Fruit fly (Drosophila melanogaster) Kc167 (cell line): Measurements from ENCODE around the gene CG5149.

Experiments used
- Myc ChIP-seq: fragments of >200 bp; optimal IDR thresholded peaks from 2 replicates; lab custom pipeline; 2017; ENCODE audit warnings: missing external identifiers
- Sin3A ChIP-seq: fragments of >200 bp; optimal IDR thresholded peaks from 2 replicates; lab custom pipeline; 2018; ENCODE audit warnings: missing external identifiers
- h ChIP-seq: fragments of >200 bp; optimal IDR thresholded peaks from 3 replicates; lab custom pipeline; 2018; ENCODE audit warnings: missing external identifiers
- insv ChIP-seq: fragments of >200 bp; optimal IDR thresholded peaks from 3 replicates; lab custom pipeline; 2018; ENCODE audit warnings: missing external identifiers
- psq ChIP-seq: fragments of >200 bp; optimal IDR thresholded peaks from 2 replicates; lab custom pipeline; 2017; ENCODE audit warnings: missing external identifiers
- ttk ChIP-seq: sonication (Bioruptor generic); optimal IDR thresholded peaks from 2 replicates; lab custom pipeline; 2017; ENCODE audit warnings: missing external identifiers

CG5149 gene

dm6 chr2L:7398528-7398927, 10.5 kb upstream of the CG5149 start, which contains the start of gene CG5160:
CG5160 (minus strand) TSS chr2L:7398750.
- TF ChIP-seq insv (lab: Kevin White, UChicago), result no peak
- TF ChIP-seq h (lab: Kevin White, UChicago), result no peak
- no peak for TF ChIP-seq Myc (lab: Kevin White, UChicago)
- TF ChIP-seq ttk (lab: Kevin White, UChicago), result no peak

- TF ChIP-seq Myc (lab: Kevin White, UChicago) (no peak), Sin3A (lab: Kevin White, UChicago) (no peak), ttk (lab: Kevin White, UChicago) (no peak), h (lab: Kevin White, UChicago) (no peak), psq (no peak), insv (lab: Kevin White, UChicago) (no peak)
Observed at dm6 chr2L:7397746-7398145, 9.7 kb upstream of the CG5149 start.

dm6 chr2L:7396962-7397361, 8.9 kb upstream of the CG5149 start:
- no peak for TF ChIP-seq h (lab: Kevin White, UChicago)
- TF ChIP-seq Myc (lab: Kevin White, UChicago), result no peak
- no peak for TF ChIP-seq Sin3A (lab: Kevin White, UChicago)
- TF ChIP-seq insv (lab: Kevin White, UChicago), result no peak
- no peak for TF ChIP-seq psq
- no peak for TF ChIP-seq ttk (lab: Kevin White, UChicago)

- no peak for TF ChIP-seq psq
- no peak for TF ChIP-seq Myc (lab: Kevin White, UChicago)
- TF ChIP-seq ttk (lab: Kevin White, UChicago), result no peak
- no peak for TF ChIP-seq h (lab: Kevin White, UChicago)
- no peak for TF ChIP-seq insv (lab: Kevin White, UChicago)
- TF ChIP-seq Sin3A (lab: Kevin White, UChicago), result no peak
Observed at dm6 chr2L:7395813-7396212, 7.8 kb upstream of the CG5149 start.

dm6 chr2L:7386555-7387420, 1.3 kb downstream of the CG5149 start:
- no peak for TF ChIP-seq insv (lab: Kevin White, UChicago)

- no peak for TF ChIP-seq h (lab: Kevin White, UChicago)
- no peak for TF ChIP-seq insv (lab: Kevin White, UChicago)
- TF ChIP-seq Myc (lab: Kevin White, UChicago), result no peak
- no peak for TF ChIP-seq ttk (lab: Kevin White, UChicago)
Observed at dm6 chr2L:7377402-7377801, 10.7 kb downstream of the CG5149 start, which contains the start of gene ninaC. ninaC (plus strand) TSS chr2L:7377702.

dm6 chr2L:7376157-7376556, 11.9 kb downstream of the CG5149 start:
- no peak for TF ChIP-seq Myc (lab: Kevin White, UChicago)
- TF ChIP-seq insv (lab: Kevin White, UChicago), result no peak

dm6 chr2L:7363079-7363478, 25.0 kb downstream of the CG5149 start, which contains the start of gene Wnt10:
Wnt10 (plus strand) TSS chr2L:7363379.
- TF ChIP-seq Sin3A (lab: Kevin White, UChicago), result no peak
- no peak for TF ChIP-seq h (lab: Kevin White, UChicago)
- TF ChIP-seq ttk (lab: Kevin White, UChicago), result no peak

- no peak for TF ChIP-seq psq
- no peak for TF ChIP-seq Myc (lab: Kevin White, UChicago)
- no peak for TF ChIP-seq ttk (lab: Kevin White, UChicago)
- TF ChIP-seq Sin3A (lab: Kevin White, UChicago), result no peak
Observed at dm6 chr2L:7358788-7359187, 29.3 kb downstream of the CG5149 start.

dm6 chr2L:7358008-7358582, 30.0 kb downstream of the CG5149 start:
- TF ChIP-seq psq (no peak), h (lab: Kevin White, UChicago) (no peak), Myc (lab: Kevin White, UChicago) (no peak), insv (lab: Kevin White, UChicago) (no peak), ttk (lab: Kevin White, UChicago) (no peak), Sin3A (lab: Kevin White, UChicago) (no peak)

- TF ChIP-seq psq (no peak), ttk (lab: Kevin White, UChicago) (no peak), insv (lab: Kevin White, UChicago) (no peak), Myc (lab: Kevin White, UChicago) (no peak), h (lab: Kevin White, UChicago) (no peak), Sin3A (lab: Kevin White, UChicago) (no peak)
Observed at dm6 chr2L:7352775-7353187, 35.3 kb downstream of the CG5149 start.

dm6 chr2L:7340139-7340538, 47.9 kb downstream of the CG5149 start:
- TF ChIP-seq ttk (lab: Kevin White, UChicago) (no peak), Sin3A (lab: Kevin White, UChicago) (no peak)
